Fruit fly (Drosophila melanogaster) whole organism, prepupa: ENCODE data around the gene Ir94b.

ENCODE experiments used
- Blimp-1 ChIP-seq: fragments of 200-800 bp; sonication (Bioruptor generic); optimal IDR thresholded peaks from 3 replicates; lab custom pipeline; 2017; ENCODE audit warnings: missing biosample characterization, missing genetic modification characterization, mild to moderate bottlenecking, moderate library complexity, missing genetic modification reagents
- CG10631 ChIP-seq: fragments of 200-800 bp; sonication (Bioruptor generic); optimal IDR thresholded peaks from 2 replicates; lab custom pipeline; 2016; ENCODE audit warnings: missing biosample characterization, missing genetic modification characterization
- CG15336 ChIP-seq: fragments of 200-800 bp; sonication (Bioruptor generic); IDR thresholded peaks from 2 replicates; pipeline ENCODE4 v1.3.6; 2022; ENCODE audit warnings: missing biosample characterization, missing genetic modification characterization
- CG1621 ChIP-seq: fragments of 200-800 bp; sonication (Bioruptor generic); optimal IDR thresholded peaks from 3 replicates; lab custom pipeline; 2018; ENCODE audit warnings: missing biosample characterization, mild to moderate bottlenecking, missing genetic modification characterization
- CG16779 ChIP-seq: fragments of 200-800 bp; sonication (Bioruptor generic); optimal IDR thresholded peaks from 3 replicates; lab custom pipeline; 2017; ENCODE audit warnings: missing biosample characterization, mild to moderate bottlenecking, missing genetic modification characterization
- CG3032 ChIP-seq: fragments of 200-800 bp; optimal IDR thresholded peaks from 2 replicates; lab custom pipeline; 2019; ENCODE audit warnings: missing biosample characterization, mild to moderate bottlenecking, missing genetic modification characterization, moderate library complexity
- CG34406 ChIP-seq: fragments of 200-800 bp; sonication (Bioruptor generic); optimal IDR thresholded peaks from 3 replicates; lab custom pipeline; 2016; ENCODE audit warnings: missing biosample characterization, missing genetic modification characterization
- CG3919 ChIP-seq: fragments of 200-800 bp; sonication (Bioruptor generic); optimal IDR thresholded peaks from 3 replicates; lab custom pipeline; 2016; ENCODE audit warnings: missing biosample characterization, missing genetic modification characterization
- CG4318 ChIP-seq: fragments of 200-800 bp; sonication (Bioruptor generic); optimal IDR thresholded peaks from 3 replicates; lab custom pipeline; 2017; ENCODE audit warnings: missing biosample characterization, mild to moderate bottlenecking, missing genetic modification characterization
- CG6163 ChIP-seq: fragments of 200-800 bp; sonication (Bioruptor generic); IDR thresholded peaks from 3 replicates; pipeline ENCODE4 v1.3.6; 2022; ENCODE audit warnings: missing biosample characterization, missing genetic modification characterization
- CG6276 ChIP-seq: fragments of 200-800 bp; sonication (Bioruptor generic); optimal IDR thresholded peaks from 2 replicates; lab custom pipeline; 2017; ENCODE audit warnings: missing biosample characterization, mild to moderate bottlenecking, missing genetic modification characterization
- CG6808 ChIP-seq: fragments of 200-800 bp; sonication (Bioruptor generic); optimal IDR thresholded peaks from 3 replicates; lab custom pipeline; 2017; ENCODE audit warnings: missing biosample characterization, missing genetic modification characterization, mild to moderate bottlenecking, moderate library complexity, missing genetic modification reagents
- CG7368 ChIP-seq: fragments of 200-800 bp; sonication (Bioruptor generic); optimal IDR thresholded peaks from 3 replicates; lab custom pipeline; 2016; ENCODE audit warnings: missing biosample characterization, missing genetic modification characterization
- CG8119 ChIP-seq: fragments of 200-800 bp; sonication (Bioruptor generic); IDR thresholded peaks from 3 replicates; pipeline ENCODE4 v1.3.6; 2022; ENCODE audit warnings: missing biosample characterization, missing genetic modification characterization
- CG8319 ChIP-seq: fragments of 200-800 bp; sonication (Bioruptor generic); optimal IDR thresholded peaks from 3 replicates; lab custom pipeline; 2016; ENCODE audit warnings: missing biosample characterization, missing genetic modification characterization
- Eip75B ChIP-seq: fragments of 200-800 bp; sonication (Bioruptor generic); optimal IDR thresholded peaks from 3 replicates; lab custom pipeline; 2016; ENCODE audit warnings: missing biosample characterization, missing genetic modification characterization
- Eip78C ChIP-seq: fragments of 200-800 bp; sonication (Bioruptor generic); peaks from one replicate; lab custom pipeline; 2016; ENCODE audit warnings: missing biosample characterization, missing genetic modification characterization
- Eip93F ChIP-seq: fragments of 200-800 bp; sonication (Bioruptor generic); optimal IDR thresholded peaks from 2 replicates; lab custom pipeline; 2016; ENCODE audit warnings: missing biosample characterization, mild to moderate bottlenecking, missing genetic modification characterization
- Ets96B ChIP-seq: fragments of 200-800 bp; optimal IDR thresholded peaks from 2 replicates; lab custom pipeline; 2019; ENCODE audit warnings: missing biosample characterization, mild to moderate bottlenecking, missing genetic modification characterization, moderate library complexity
- Gug ChIP-seq: fragments of 200-800 bp; sonication (Bioruptor generic); IDR thresholded peaks from 2 replicates; pipeline ENCODE4 v1.3.6; 2022; ENCODE audit warnings: missing biosample characterization, missing genetic modification characterization
- Lpt ChIP-seq: fragments of 200-800 bp; sonication (Bioruptor generic); optimal IDR thresholded peaks from 3 replicates; lab custom pipeline; 2016; ENCODE audit warnings: missing biosample characterization, missing genetic modification characterization
- Met ChIP-seq: fragments of 200-800 bp; sonication (Bioruptor generic); optimal IDR thresholded peaks from 3 replicates; lab custom pipeline; 2016; ENCODE audit warnings: missing biosample characterization, missing genetic modification characterization
- OdsH ChIP-seq: fragments of 200-800 bp; sonication (Bioruptor generic); optimal IDR thresholded peaks from 3 replicates; lab custom pipeline; 2016; ENCODE audit warnings: missing biosample characterization, missing genetic modification characterization
- Smox ChIP-seq: fragments of 200-800 bp; sonication (Bioruptor generic); optimal IDR thresholded peaks from 3 replicates; lab custom pipeline; 2016; ENCODE audit warnings: missing biosample characterization, missing genetic modification characterization
- Sox102F ChIP-seq: fragments of 200-800 bp; sonication (Bioruptor generic); optimal IDR thresholded peaks from 2 replicates; lab custom pipeline; 2016; ENCODE audit warnings: missing biosample characterization, mild to moderate bottlenecking, missing genetic modification characterization
- achi ChIP-seq: fragments of 200-800 bp; sonication (Bioruptor generic); optimal IDR thresholded peaks from 3 replicates; lab custom pipeline; 2016; ENCODE audit warnings: missing biosample characterization, missing genetic modification characterization
- cyc ChIP-seq: fragments of 200-800 bp; sonication (Bioruptor generic); optimal IDR thresholded peaks from 3 replicates; lab custom pipeline; 2016; ENCODE audit warnings: missing biosample characterization, missing genetic modification characterization
- dac ChIP-seq: fragments of 200-800 bp; sonication (Bioruptor generic); optimal IDR thresholded peaks from 2 replicates; lab custom pipeline; 2017; ENCODE audit warnings: missing biosample characterization, mild to moderate bottlenecking, missing genetic modification characterization
- dsx ChIP-seq: fragments of 200-800 bp; optimal IDR thresholded peaks from 3 replicates; lab custom pipeline; 2019; ENCODE audit warnings: missing biosample characterization, mild to moderate bottlenecking, missing genetic modification characterization, moderate library complexity; ENCODE audit not compliant: poor library complexity, severe bottlenecking
- eg ChIP-seq: fragments of 200-800 bp; sonication (Bioruptor generic); IDR thresholded peaks from 3 replicates; pipeline ENCODE4 v1.3.6; 2022; ENCODE audit warnings: missing biosample characterization, missing genetic modification characterization
- esn ChIP-seq: fragments of 200-800 bp; sonication (Bioruptor generic); optimal IDR thresholded peaks from 2 replicates; lab custom pipeline; 2016; ENCODE audit warnings: missing biosample characterization, mild to moderate bottlenecking, missing genetic modification characterization, moderate library complexity
- fd85E ChIP-seq: fragments of 200-800 bp; sonication (Bioruptor generic); optimal IDR thresholded peaks from 3 replicates; lab custom pipeline; 2016; ENCODE audit warnings: missing biosample characterization, missing genetic modification characterization
- lz ChIP-seq: fragments of 200-800 bp; sonication (Bioruptor generic); optimal IDR thresholded peaks from 3 replicates; lab custom pipeline; 2016; ENCODE audit warnings: missing biosample characterization, missing genetic modification characterization
- pdm3 ChIP-seq: fragments of 200-800 bp; sonication (Bioruptor generic); optimal IDR thresholded peaks from 3 replicates; lab custom pipeline; 2016; ENCODE audit warnings: missing biosample characterization, missing genetic modification characterization
- salr ChIP-seq, 2 experiments: fragments of 200-800 bp; sonication (Bioruptor generic); optimal IDR thresholded peaks; 3 replicates each; lab custom pipeline; 2016 to 2018; ENCODE audit warnings: missing biosample characterization in 2 of 2, missing genetic modification characterization in 2 of 2, mild to moderate bottlenecking in 1 of 2
- ss ChIP-seq, 2 experiments: fragments of 200-800 bp; sonication (Bioruptor generic); optimal IDR thresholded peaks; 2 replicates in 1 of 2; 3 replicates in 1 of 2; lab custom pipeline; 2017 to 2018; ENCODE audit warnings: mild to moderate bottlenecking in 2 of 2, missing biosample characterization in 2 of 2, missing genetic modification characterization in 2 of 2, moderate library complexity in 1 of 2
- svp ChIP-seq: fragments of 200-800 bp; sonication (Bioruptor generic); peaks from one replicate; lab custom pipeline; 2016; ENCODE audit warnings: missing biosample characterization, missing genetic modification characterization

Ir94b gene

dm6 chr3R:22136967-22137516 lies 20.0 kb upstream of the Ir94b start (continued):
- TF ChIP-seq lz (GFP tag; lab: Kevin White, UChicago) (no peak), CG4318 (GFP tag; lab: Kevin White, UChicago) (no peak), OdsH (GFP tag; lab: Kevin White, UChicago) (peak; percentile 32), CG6276 (GFP tag; lab: Kevin White, UChicago) (no peak), cyc (GFP tag; lab: Kevin White, UChicago) (peak; percentile 18), dac (GFP tag; lab: Kevin White, UChicago) (no peak), Smox (GFP tag; lab: Kevin White, UChicago) (no peak), ss (GFP tag; optimal IDR thresholded peaks at IDR 0.05; lab: Kevin White, UChicago) (peak; percentile 3 to 33), salr (GFP tag; optimal IDR thresholded peaks at IDR 0.05; lab: Kevin White, UChicago) (no peak), CG34406 (GFP tag; lab: Kevin White, UChicago) (peak; percentile 12)

- no peak for TF ChIP-seq Blimp-1 (GFP tag; lab: Kevin White, UChicago)
- TF ChIP-seq, all 60 proteins: peak for 0
Observed at dm6 chr3R:22135503-22135902, 18.5 kb upstream of the Ir94b start.

- no peak for TF ChIP-seq Ets96B (tag; lab: Kevin White, UChicago)
- no peak for TF ChIP-seq pdm3 (GFP tag; lab: Kevin White, UChicago)
- no peak for TF ChIP-seq Lpt (GFP tag; lab: Kevin White, UChicago)
- TF ChIP-seq ss (GFP tag; optimal IDR thresholded peaks at IDR 0.05; lab: Kevin White, UChicago) = no peak
- TF ChIP-seq CG3032 = no peak
- no peak for TF ChIP-seq dsx (GFP tag; lab: Kevin White, UChicago)
- no peak for TF ChIP-seq CG6276 (GFP tag; lab: Kevin White, UChicago)
- no peak for TF ChIP-seq CG7368 (GFP tag; lab: Kevin White, UChicago)
- TF ChIP-seq svp (GFP tag; lab: Kevin White, UChicago) = no peak
- TF ChIP-seq CG16779 (tag; lab: Kevin White, UChicago) = no peak
- TF ChIP-seq fd85E = no peak
- TF ChIP-seq Gug = no peak
- TF ChIP-seq, all 60 proteins: peak for 0
Observed at dm6 chr3R:22134462-22134861, 17.4 kb upstream of the Ir94b start.

dm6 chr3R:22133337-22134014 lies 16.4 kb upstream of the Ir94b start, which contains the start of gene SKIP:
TSS of gene SKIP (plus strand) at chr3R:22133830.
- TF ChIP-seq dsx (GFP tag; lab: Kevin White, UChicago) (peak; percentile 8), CG6163 (GFP tag; lab: Robert Waterston, UW) (peak; percentile 43; the same call in 1 of the 3 replicates), fd85E (peak; percentile 28), Eip93F (peak; percentile 17), CG10631 (no peak), CG8119 (no peak), Blimp-1 (GFP tag; lab: Kevin White, UChicago) (no peak), CG7368 (GFP tag; lab: Kevin White, UChicago) (peak; percentile 30), ss (GFP tag; optimal IDR thresholded peaks at IDR 0.05; lab: Kevin White, UChicago) (peak in 1 of 2 experiments; percentile 5), Smox (GFP tag; lab: Kevin White, UChicago) (peak; percentile 22), CG3919 (GFP tag; lab: Kevin White, UChicago) (peak; percentile 39), cyc (GFP tag; lab: Kevin White, UChicago) (no peak), svp (GFP tag; lab: Kevin White, UChicago) (peak; percentile 40), eg (GFP tag; lab: Robert Waterston, UW) (peak; percentile 27; the same call in 1 of the 3 replicates), CG6276 (GFP tag; lab: Kevin White, UChicago) (no peak), Ets96B (tag; lab: Kevin White, UChicago) (peak; percentile 5), Met (GFP tag; lab: Kevin White, UChicago) (peak; percentile 13), CG1621 (tag; lab: Kevin White, UChicago) (peak; percentile 17), Eip78C (GFP tag; lab: Kevin White, UChicago) (peak; percentile 76), CG8319 (GFP tag; lab: Kevin White, UChicago) (no peak), achi (GFP tag; lab: Kevin White, UChicago) (no peak), Sox102F (GFP tag; lab: Kevin White, UChicago) (peak; percentile 29), esn (peak; percentile 38), CG6808 (GFP tag; lab: Kevin White, UChicago) (peak; percentile 11), CG15336 (GFP tag; lab: Robert Waterston, UW) (0 out of 2 replicates have a peak, but pooled peaks have one; percentile 20), Eip75B (no peak)
- TF ChIP-seq, all 60 proteins: peak for 18
